Worm (Caenorhabditis elegans) whole organism, L1 larva: ENCODE measurements around the gene vglu-3.

Experiments
- C04F5.9 ChIP-seq: sonication (generic microtip); optimal IDR thresholded peaks from 2 replicates; lab custom pipeline; 2016; ENCODE audit warnings: missing genetic modification characterization, missing compliant biosample characterization
- F16B12.6 ChIP-seq: fragments of 150-350 bp; optimal IDR thresholded peaks from 2 replicates; lab custom pipeline; 2014; ENCODE audit warnings: missing biosample characterization, missing genetic modification characterization
- Y116A8C.19 ChIP-seq: sonication (generic microtip); optimal IDR thresholded peaks from 2 replicates; lab custom pipeline; 2016; ENCODE audit warnings: missing compliant biosample characterization, missing genetic modification characterization, borderline replicate concordance
- aha-1 ChIP-seq: fragments of 150-350 bp; optimal IDR thresholded peaks from 2 replicates; lab custom pipeline; 2014; ENCODE audit warnings: missing biosample characterization, missing genetic modification characterization
- aly-2 ChIP-seq: fragments of 150-350 bp; optimal IDR thresholded peaks from 2 replicates; lab custom pipeline; 2014; ENCODE audit warnings: missing biosample characterization, missing genetic modification characterization
- ama-1 ChIP-seq: fragments of 150-350 bp; optimal IDR thresholded peaks from 2 replicates; lab custom pipeline; 2014
- blmp-1 ChIP-seq: fragments of 150-350 bp; optimal IDR thresholded peaks from 2 replicates; lab custom pipeline; 2014; ENCODE audit warnings: missing biosample characterization, missing genetic modification characterization
- ceh-63 ChIP-seq: fragments of 200-800 bp; sonication (Bioruptor generic); optimal IDR thresholded peaks from 2 replicates; lab custom pipeline; 2018; ENCODE audit warnings: mild to moderate bottlenecking, missing genetic modification characterization, missing compliant biosample characterization
- ceh-88 ChIP-seq: fragments of 200-800 bp; sonication (Bioruptor generic); IDR thresholded peaks from 2 replicates; pipeline ENCODE4 v1.3.6; 2022; ENCODE audit warnings: missing genetic modification characterization, missing compliant biosample characterization
- ceh-90 ChIP-seq: sonication (generic microtip); optimal IDR thresholded peaks from 2 replicates; lab custom pipeline; 2016; ENCODE audit warnings: missing genetic modification characterization, missing compliant biosample characterization
- ces-1 ChIP-seq: fragments of 150-350 bp; optimal IDR thresholded peaks from 2 replicates; lab custom pipeline; 2014; ENCODE audit warnings: missing biosample characterization, missing genetic modification reagents, missing genetic modification characterization
- egl-13 ChIP-seq: sonication (generic microtip); optimal IDR thresholded peaks from 2 replicates; lab custom pipeline; 2016; ENCODE audit warnings: missing genotype, missing genetic modification reagents, missing genetic modification characterization, missing compliant biosample characterization
- elt-2 ChIP-seq: sonication (generic microtip); optimal IDR thresholded peaks from 2 replicates; lab custom pipeline; 2016; ENCODE audit warnings: missing genetic modification characterization, mild to moderate bottlenecking, inconsistent platforms, missing compliant biosample characterization, missing genetic modification reagents
- fkh-4 ChIP-seq: sonication (generic microtip); optimal IDR thresholded peaks from 2 replicates; lab custom pipeline; 2016; ENCODE audit warnings: missing compliant biosample characterization, missing genetic modification characterization, borderline replicate concordance
- fos-1 ChIP-seq: fragments of 150-350 bp; optimal IDR thresholded peaks from 2 replicates; lab custom pipeline; 2014; ENCODE audit warnings: missing biosample characterization, missing genetic modification characterization
- hlh-17 ChIP-seq: fragments of 200-800 bp; sonication (Bioruptor generic); optimal IDR thresholded peaks from 2 replicates; lab custom pipeline; 2018; ENCODE audit warnings: missing genetic modification characterization, mild to moderate bottlenecking, missing compliant biosample characterization, moderate library complexity, borderline replicate concordance
- hlh-4 ChIP-seq: sonication (generic microtip); optimal IDR thresholded peaks from 2 replicates; lab custom pipeline; 2016; ENCODE audit warnings: mild to moderate bottlenecking, missing genetic modification characterization, missing compliant biosample characterization
- irx-1 ChIP-seq: sonication (generic microtip); optimal IDR thresholded peaks from 2 replicates; lab custom pipeline; 2016; ENCODE audit warnings: missing genetic modification characterization, missing compliant biosample characterization
- isw-1 ChIP-seq: fragments of 200-800 bp; sonication (Bioruptor generic); IDR thresholded peaks from 2 replicates; pipeline ENCODE4 v1.3.6; 2022; ENCODE audit warnings: missing genetic modification characterization, missing compliant biosample characterization
- jun-1 ChIP-seq: fragments of 150-350 bp; optimal IDR thresholded peaks from 2 replicates; lab custom pipeline; 2014; ENCODE audit warnings: missing biosample characterization, missing genetic modification reagents, missing genetic modification characterization
- lin-13 ChIP-seq: fragments of 150-350 bp; optimal IDR thresholded peaks from 2 replicates; lab custom pipeline; 2014; ENCODE audit warnings: missing biosample characterization, missing genetic modification reagents, missing genetic modification characterization
- lin-14 ChIP-seq: fragments of 200-800 bp; sonication (Bioruptor generic); optimal IDR thresholded peaks from 2 replicates; lab custom pipeline; 2018; ENCODE audit warnings: mild to moderate bottlenecking, missing genetic modification characterization, moderate library complexity, missing compliant biosample characterization
- lin-35 ChIP-seq, 2 experiments: fragments of 150-350 bp; optimal IDR thresholded peaks; 2 replicates each; lab custom pipeline; 2014; ENCODE audit warnings: missing biosample characterization in 2 of 2, missing genetic modification characterization in 2 of 2, missing genetic modification reagents in 2 of 2
- lsy-2 ChIP-seq, 2 experiments: fragments of 150-350 bp; optimal IDR thresholded peaks; 2 replicates each; lab custom pipeline; 2014; ENCODE audit warnings: missing biosample characterization in 2 of 2, missing genetic modification characterization in 2 of 2
- mef-2 ChIP-seq: fragments of 150-350 bp; optimal IDR thresholded peaks from 2 replicates; lab custom pipeline; 2014; ENCODE audit warnings: missing biosample characterization, missing genetic modification characterization
- mep-1 ChIP-seq: fragments of 150-350 bp; optimal IDR thresholded peaks from 2 replicates; lab custom pipeline; 2014; ENCODE audit warnings: missing biosample characterization, missing genetic modification characterization
- nhr-12 ChIP-seq: sonication (generic microtip); optimal IDR thresholded peaks from 2 replicates; lab custom pipeline; 2017; ENCODE audit warnings: missing biosample characterization, missing genetic modification characterization
- nhr-20 ChIP-seq: sonication (generic microtip); optimal IDR thresholded peaks from 2 replicates; lab custom pipeline; 2016; ENCODE audit warnings: mild to moderate bottlenecking, missing genetic modification characterization, missing compliant biosample characterization
- nhr-28 ChIP-seq: fragments of 150-350 bp; optimal IDR thresholded peaks from 2 replicates; lab custom pipeline; 2014; ENCODE audit warnings: missing biosample characterization, missing genetic modification characterization
- nhr-47 ChIP-seq: sonication (generic microtip); optimal IDR thresholded peaks from 2 replicates; lab custom pipeline; 2016; ENCODE audit warnings: mild to moderate bottlenecking, missing genetic modification characterization, moderate library complexity, missing compliant biosample characterization
- nhr-71 ChIP-seq: sonication (generic microtip); optimal IDR thresholded peaks from 2 replicates; lab custom pipeline; 2016; ENCODE audit warnings: mild to moderate bottlenecking, missing genetic modification characterization, moderate library complexity, missing compliant biosample characterization
- nhr-77 ChIP-seq: fragments of 150-350 bp; optimal IDR thresholded peaks from 2 replicates; lab custom pipeline; 2014; ENCODE audit warnings: missing biosample characterization, missing genetic modification characterization
- nhr-85 ChIP-seq: sonication (generic microtip); peaks from one replicate; lab custom pipeline; 2016; ENCODE audit warnings: missing genetic modification characterization, inconsistent platforms, missing compliant biosample characterization
- pag-3 ChIP-seq: sonication (generic microtip); optimal IDR thresholded peaks from 2 replicates; lab custom pipeline; 2017; ENCODE audit warnings: missing genetic modification characterization, mild to moderate bottlenecking, missing compliant biosample characterization, antibody characterized with exemption, borderline replicate concordance; ENCODE audit not compliant: insufficient read depth
- pqm-1 ChIP-seq: sonication (generic microtip); optimal IDR thresholded peaks from 3 replicates; lab custom pipeline; 2017; ENCODE audit warnings: missing biosample characterization, missing genetic modification characterization
- snu-23 ChIP-seq: sonication (generic microtip); optimal IDR thresholded peaks from 2 replicates; lab custom pipeline; 2016; ENCODE audit warnings: missing genetic modification characterization, missing compliant biosample characterization
- sox-4 ChIP-seq: sonication (generic microtip); optimal IDR thresholded peaks from 2 replicates; lab custom pipeline; 2016; ENCODE audit warnings: missing genetic modification characterization, missing compliant biosample characterization
- sptf-1 ChIP-seq: fragments of 150-350 bp; optimal IDR thresholded peaks from 2 replicates; lab custom pipeline; 2014; ENCODE audit warnings: missing biosample characterization, missing genetic modification characterization
- sup-37 ChIP-seq: fragments of 200-800 bp; sonication (Bioruptor generic); optimal IDR thresholded peaks from 2 replicates; lab custom pipeline; 2018; ENCODE audit warnings: mild to moderate bottlenecking, missing genetic modification characterization, missing compliant biosample characterization
- tbx-2 ChIP-seq: sonication (generic microtip); optimal IDR thresholded peaks from 2 replicates; lab custom pipeline; 2016; ENCODE audit warnings: missing genetic modification characterization, missing compliant biosample characterization
- tlp-1 ChIP-seq: fragments of 150-350 bp; optimal IDR thresholded peaks from 2 replicates; lab custom pipeline; 2014; ENCODE audit warnings: missing biosample characterization, missing genetic modification characterization
- unc-130 ChIP-seq: fragments of 150-350 bp; optimal IDR thresholded peaks from 2 replicates; lab custom pipeline; 2017; ENCODE audit warnings: missing biosample characterization, missing genetic modification characterization, inconsistent platforms
- unc-86 ChIP-seq: sonication (generic microtip); optimal IDR thresholded peaks from 2 replicates; lab custom pipeline; 2016; ENCODE audit warnings: missing genetic modification characterization, missing compliant biosample characterization
- zag-1 ChIP-seq: fragments of 150-350 bp; optimal IDR thresholded peaks from 2 replicates; lab custom pipeline; 2014; ENCODE audit warnings: missing biosample characterization, missing genetic modification characterization
- zip-4 ChIP-seq: fragments of 200-800 bp; sonication (Bioruptor generic); optimal IDR thresholded peaks from 2 replicates; lab custom pipeline; 2018; ENCODE audit warnings: mild to moderate bottlenecking, missing genetic modification characterization, moderate library complexity, missing compliant biosample characterization
- ztf-11 ChIP-seq, 2 experiments: sonication (generic microtip); optimal IDR thresholded peaks; 2 replicates each; lab custom pipeline; 2016 to 2017; ENCODE audit warnings: missing genetic modification characterization in 2 of 2, missing biosample characterization in 1 of 2, missing compliant biosample characterization in 1 of 2

vglu-3 gene

ce11 chrIII:10333961-10334542, 33.9 kb downstream of the vglu-3 start, which contains the start of the genes jmjd-4 and mev-1 (continued):
- TF ChIP-seq ztf-11 (tag; optimal IDR thresholded peaks at IDR 0.05; lab: Kevin White, UChicago) (peak in 1 of 2 experiments; percentile 69), ces-1 (no peak), ceh-63 (no peak), jun-1 (peak; percentile 84), aha-1 (tag; lab: Kevin White, UChicago) (peak; percentile 81), nhr-47 (tag; lab: Kevin White, UChicago) (peak; percentile 94), nhr-20 (peak; percentile 88)

ce11 chrIII:10335086-10335485, 34.9 kb downstream of the vglu-3 start, which contains the start of gene ced-9:
ced-9 (plus strand) TSS chrIII:10335172.
- TF ChIP-seq F16B12.6 (tag; lab: Kevin White, UChicago), result no peak
- TF ChIP-seq zip-4 (GFP tag; lab: Kevin White, UChicago), result no peak
- no peak for TF ChIP-seq nhr-77
- TF ChIP-seq nhr-28, result no peak
- TF ChIP-seq aly-2, result no peak
- no peak for TF ChIP-seq unc-130 (tag; lab: Kevin White, UChicago)
- no peak for TF ChIP-seq aha-1 (tag; lab: Kevin White, UChicago)
- no peak for TF ChIP-seq nhr-12 (tag; lab: Kevin White, UChicago)
- TF ChIP-seq ceh-90, result no peak
- no peak for TF ChIP-seq zag-1 (tag; lab: Kevin White, UChicago)
- TF ChIP-seq pag-3 (tag; lab: Kevin White, UChicago), result no peak
- no peak for TF ChIP-seq hlh-4 (tag; lab: Kevin White, UChicago)
- no peak for TF ChIP-seq sptf-1
- TF ChIP-seq sup-37 (GFP tag; lab: Kevin White, UChicago), result no peak
- no peak for TF ChIP-seq lin-13 (GFP tag; lab: Kevin White, UChicago)
- TF ChIP-seq tbx-2 (tag; lab: Kevin White, UChicago), result no peak
- TF ChIP-seq ceh-88 (GFP tag; lab: Robert Waterston, UW), result no peak
- TF ChIP-seq C04F5.9 (tag; lab: Kevin White, UChicago), result no peak
- TF ChIP-seq elt-2 (tag; lab: Kevin White, UChicago), result no peak
- TF ChIP-seq, all 84 proteins: peak for 0

- no peak for TF ChIP-seq mef-2 (tag; lab: Kevin White, UChicago)
- no peak for TF ChIP-seq sup-37 (GFP tag; lab: Kevin White, UChicago)
- no peak for TF ChIP-seq aha-1 (tag; lab: Kevin White, UChicago)
- no peak for TF ChIP-seq tbx-2 (tag; lab: Kevin White, UChicago)
- no peak for TF ChIP-seq fos-1
- TF ChIP-seq fkh-4 (tag; lab: Kevin White, UChicago), result no peak
- no peak for TF ChIP-seq ceh-90
- no peak for TF ChIP-seq tlp-1
- TF ChIP-seq sox-4 (tag; lab: Kevin White, UChicago), result no peak
- no peak for TF ChIP-seq egl-13 (tag; lab: Kevin White, UChicago)
- TF ChIP-seq pqm-1 (tag; lab: Kevin White, UChicago), result no peak
- no peak for TF ChIP-seq lsy-2 (tag; optimal IDR thresholded peaks at IDR 0.05; lab: Kevin White, UChicago)
Observed at ce11 chrIII:10336109-10336508, 35.9 kb downstream of the vglu-3 start.

ce11 chrIII:10337508-10338166, 37.5 kb downstream of the vglu-3 start, which contains the start of gene ttr-15:
ttr-15 (plus strand) TSS chrIII:10337847.
- TF ChIP-seq fos-1 (peak; percentile 13), fkh-4 (tag; lab: Kevin White, UChicago) (no peak), lin-14 (GFP tag; lab: Kevin White, UChicago) (peak; percentile 77), unc-86 (tag; lab: Kevin White, UChicago) (no peak), lin-35 (GFP tag; optimal IDR thresholded peaks at IDR 0.05; lab: Kevin White, UChicago) (peak in 1 of 2 experiments; percentile 12), hlh-17 (GFP tag; lab: Kevin White, UChicago) (no peak), Y116A8C.19 (tag; lab: Kevin White, UChicago) (no peak), irx-1 (tag; lab: Kevin White, UChicago) (peak; percentile 26), mef-2 (tag; lab: Kevin White, UChicago) (no peak), nhr-20 (peak; percentile 63), mep-1 (tag; lab: Kevin White, UChicago) (peak; percentile 41), nhr-85 (peak; percentile 96), ama-1 (peak; percentile 44), nhr-71 (tag; lab: Kevin White, UChicago) (peak; percentile 60), lsy-2 (tag; optimal IDR thresholded peaks at IDR 0.05; lab: Kevin White, UChicago) (peak in 1 of 2 experiments; percentile 21), isw-1 (GFP tag; lab: Robert Waterston, UW) (no peak), blmp-1 (tag; lab: Kevin White, UChicago) (peak; percentile 65), nhr-47 (tag; lab: Kevin White, UChicago) (peak; percentile 11), snu-23 (GFP tag; lab: Kevin White, UChicago) (peak; percentile 36)
